Fruit fly (Drosophila melanogaster): Measurements from ENCODE around the gene CG42464.
A peak's percentile ranks its signal among the peaks of the same experiment; 100 is the strongest.

The CG42464 gene

DNA sequence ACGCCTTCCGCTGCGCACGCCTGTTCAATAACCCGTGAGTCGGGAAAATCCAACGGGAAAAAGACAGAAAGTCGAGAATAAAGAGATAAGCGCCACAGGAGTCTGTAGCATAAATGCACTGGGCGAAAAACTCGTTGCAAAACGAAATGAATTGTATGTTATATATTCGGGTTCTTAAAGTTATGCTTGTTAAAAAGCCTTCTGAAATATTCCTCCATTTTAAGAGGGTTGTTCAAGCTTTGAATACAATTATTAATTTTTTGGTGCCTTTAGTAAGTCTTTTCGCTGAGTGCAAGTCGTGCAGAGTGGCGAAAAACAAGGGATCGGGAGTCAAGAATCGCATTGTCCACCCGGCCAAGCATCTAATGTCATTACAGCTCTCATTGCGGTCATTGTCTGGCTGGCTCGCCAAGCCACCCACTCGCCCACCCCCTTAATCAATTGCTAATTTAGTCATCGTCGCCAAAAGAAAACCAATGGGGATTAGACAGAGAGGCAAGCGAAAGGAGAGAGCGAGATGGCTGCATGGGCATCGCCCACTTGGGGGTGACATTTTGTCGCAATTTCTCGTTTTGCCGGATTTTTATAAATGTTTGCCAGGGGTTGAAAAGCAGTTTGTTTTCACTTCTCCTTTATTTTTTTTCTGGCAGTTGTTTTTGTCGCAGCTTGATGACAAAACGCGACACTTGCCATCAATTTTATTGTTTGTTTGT, 14.0 kb upstream of the CG42464 start (continued):
- TF ChIP-seq bigmax (GFP tag; optimal IDR thresholded peaks at IDR 0.05) (no peak), CG5245 (GFP tag; optimal IDR thresholded peaks at IDR 0.05) (no peak), Ets65A (GFP tag) (peak; percentile 27), CG7839 (tag; optimal IDR thresholded peaks at IDR 0.05) (peak; percentile 25), ttk (GFP tag; IDR thresholded peaks at IDR 0.05) (peak; percentile 22; the same call in 1 of the 2 replicates), ATbp (GFP tag; optimal IDR thresholded peaks at IDR 0.05) (peak; percentile 5), esg (GFP tag; conservative IDR thresholded peaks at IDR 0.05) (no peak), Doc2 (GFP tag; IDR thresholded peaks at IDR 0.05) (no peak), HLH3B (GFP tag; IDR thresholded peaks at IDR 0.05) (no peak), CG16779 (GFP tag; IDR thresholded peaks at IDR 0.05) (no peak), gem (tag; optimal IDR thresholded peaks at IDR 0.05) (peak; percentile 51), ssp (GFP tag; IDR thresholded peaks at IDR 0.05) (no peak), bsh (GFP tag; optimal IDR thresholded peaks at IDR 0.05) (peak in 1 of 2 experiments; percentile 49), al (GFP tag; IDR thresholded peaks at IDR 0.05) (no peak), CG9727 (GFP tag; optimal IDR thresholded peaks at IDR 0.05) (peak; percentile 39), D (optimal IDR thresholded peaks at IDR 0.05) (no peak), D (GFP tag; optimal IDR thresholded peaks at IDR 0.05) (no peak), gfzf (GFP tag; optimal IDR thresholded peaks at IDR 0.05) (no peak), CG17328 (GFP tag; IDR thresholded peaks at IDR 0.05) (peak; percentile 29; the same call in 1 of the 2 replicates), nom (GFP tag; optimal IDR thresholded peaks at IDR 0.05) (no peak)

DNA sequence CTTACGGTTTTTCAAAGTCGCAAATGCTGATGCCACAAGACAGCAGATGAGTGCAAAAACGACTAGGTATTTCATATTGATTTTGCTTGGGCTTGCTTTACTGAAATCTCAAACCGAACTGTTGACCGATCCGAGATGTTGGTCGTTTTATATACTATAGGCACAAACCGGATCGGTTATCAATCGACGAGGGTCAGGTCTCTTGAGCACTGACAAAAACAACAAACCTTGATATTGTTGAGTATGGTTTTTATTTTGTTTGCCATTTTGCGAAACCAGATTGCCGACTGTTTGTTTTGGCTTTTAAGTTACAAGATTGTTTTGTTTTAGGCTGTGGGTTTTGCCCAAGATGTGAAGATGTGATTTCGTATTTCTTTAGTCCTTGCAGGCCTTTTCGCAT, 6.8 kb upstream of the CG42464 start, which contains the start of gene CG16704:
CG16704 (minus strand) TSS at position 122 of the 400 bp plus-strand sequence.
- TF ChIP-seq Camta (GFP tag; optimal IDR thresholded peaks at IDR 0.05) (no peak), ap (GFP tag; IDR thresholded peaks at IDR 0.05) (no peak), CG30431 (GFP tag; optimal IDR thresholded peaks at IDR 0.05) (no peak), CG4424 (GFP tag; optimal IDR thresholded peaks at IDR 0.05) (no peak), al (GFP tag; IDR thresholded peaks at IDR 0.05) (no peak), ab (GFP tag; optimal IDR thresholded peaks at IDR 0.05) (no peak), CG4360 (GFP tag; IDR thresholded peaks at IDR 0.05) (no peak), CG12219 (GFP tag; optimal IDR thresholded peaks at IDR 0.05) (no peak), crol (GFP tag; IDR thresholded peaks at IDR 0.05) (no peak), CG16815 (GFP tag; optimal IDR thresholded peaks at IDR 0.05) (no peak), HmgD (GFP tag; optimal IDR thresholded peaks at IDR 0.05) (no peak), Xrp1 (GFP tag; IDR thresholded peaks at IDR 0.05) (no peak), Hmx (GFP tag; optimal IDR thresholded peaks at IDR 0.05) (no peak)

DNA sequence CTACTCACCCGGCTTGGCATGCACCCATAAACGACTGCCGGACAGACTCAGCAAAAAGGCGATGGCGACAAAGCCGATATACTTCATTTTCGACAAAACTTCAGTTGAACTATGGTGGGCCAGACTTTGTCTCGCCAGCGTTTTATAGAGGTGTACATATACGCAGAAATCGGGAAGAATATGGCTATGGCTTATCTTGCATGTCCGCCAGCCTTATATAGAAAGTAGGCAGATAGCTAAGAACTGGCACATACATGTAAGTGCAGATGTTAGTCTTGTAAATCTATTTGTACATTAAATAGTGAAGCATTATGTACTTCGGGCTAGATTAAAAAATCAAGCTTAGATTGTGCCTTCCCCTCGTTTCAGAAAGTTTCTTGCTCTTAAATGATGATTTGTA, 6.2 kb upstream of the CG42464 start, which contains the start of gene CG3513:
CG3513 (minus strand) TSS at position 101 of the 400 bp plus-strand sequence.
- no peak for TF ChIP-seq E2f2 (GFP tag; IDR thresholded peaks at IDR 0.05)

DNA sequence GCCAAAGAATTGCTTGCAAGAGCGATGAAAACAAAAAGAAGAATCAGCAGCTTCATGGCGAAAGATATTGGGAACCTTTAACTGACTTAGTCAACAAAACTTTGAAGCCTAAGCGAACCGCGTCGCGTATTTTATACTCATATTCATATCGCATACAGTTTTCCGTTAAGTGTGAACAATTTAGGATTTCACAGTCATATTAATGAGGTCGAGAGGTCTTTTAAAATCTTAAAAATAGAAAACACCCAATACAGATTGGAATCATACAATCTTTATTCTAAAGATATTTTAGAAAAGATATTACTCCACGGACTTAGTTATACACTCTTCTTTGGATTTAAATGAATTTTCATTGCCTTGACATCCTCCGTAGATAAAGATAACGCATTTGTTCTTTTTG, 5.5 kb upstream of the CG42464 start, which contains the start of gene Acp24A4:
Acp24A4 (minus strand) TSS at position 101 of the 400 bp plus-strand sequence.
- no peak for TF ChIP-seq CG8089 (GFP tag; optimal IDR thresholded peaks at IDR 0.05)
- TF ChIP-seq cad (GFP tag; optimal IDR thresholded peaks at IDR 0.05) = no peak
- TF ChIP-seq CG10366 (GFP tag; IDR thresholded peaks at IDR 0.05) = no peak
- no peak for TF ChIP-seq ERR (GFP tag; optimal IDR thresholded peaks at IDR 0.05)
- no peak for TF ChIP-seq Neu2 (GFP tag; optimal IDR thresholded peaks at IDR 0.05; ENCODE audit: borderline replicate concordance)
- no peak for TF ChIP-seq Asciz (GFP tag; optimal IDR thresholded peaks at IDR 0.05)
- TF ChIP-seq CHES-1-like (GFP tag; optimal IDR thresholded peaks at IDR 0.05) = no peak

All from whole organism, embryonic.